Fruit fly (Drosophila melanogaster): ENCODE results near the gene Nnf1b.

The Nnf1b gene

DNA sequence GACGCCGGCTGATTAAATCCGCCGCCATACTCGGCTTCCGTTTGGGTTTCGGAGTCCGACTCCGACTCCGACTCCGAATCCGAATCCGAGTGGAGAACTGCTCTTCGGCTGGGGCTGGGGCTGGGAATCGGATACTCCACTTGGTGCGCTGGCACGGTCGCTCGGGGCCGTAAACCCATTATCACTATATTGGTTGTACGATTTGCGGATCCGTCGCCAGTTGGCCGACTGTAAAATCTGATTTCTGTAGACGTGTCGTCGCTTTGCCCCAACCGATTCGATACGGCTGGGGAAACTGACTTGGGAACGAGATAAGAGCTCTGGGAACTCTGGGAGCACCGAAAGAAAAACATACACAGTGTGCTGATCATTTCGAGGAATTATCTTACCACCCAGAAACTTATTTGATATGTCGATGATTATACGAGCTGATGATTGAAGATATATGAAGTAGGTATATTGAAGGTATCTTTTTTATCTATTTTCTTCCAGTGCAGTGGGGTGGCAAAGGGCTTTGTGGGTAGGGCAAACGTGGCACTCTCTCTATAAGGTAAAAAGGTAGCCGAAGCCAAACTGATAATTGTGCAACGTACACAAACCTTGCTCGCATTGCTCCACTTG lies 47.6 kb downstream of the Nnf1b start (continued):
- TF ChIP-seq HLH54F (GFP tag; optimal IDR thresholded peaks at IDR 0.05) (peak; percentile 27), wek (GFP tag; optimal IDR thresholded peaks at IDR 0.05) (no peak), Xrp1 (GFP tag; IDR thresholded peaks at IDR 0.05) (peak; percentile 64; the same call in 1 of the 2 replicates), lov (optimal IDR thresholded peaks at IDR 0.05) (no peak), lov (GFP tag; IDR thresholded peaks at IDR 0.05) (no peak), wdn (GFP tag; IDR thresholded peaks at IDR 0.05) (no peak), ash1 (GFP tag; optimal IDR thresholded peaks at IDR 0.05) (no peak), CG17359 (tag; optimal IDR thresholded peaks at IDR 0.05) (peak; percentile 67), E2f2 (GFP tag; IDR thresholded peaks at IDR 0.05) (peak; percentile 47; the same call in 1 of the 2 replicates), dmrt11E (tag; optimal IDR thresholded peaks at IDR 0.05) (peak; percentile 25), fd64A (GFP tag; optimal IDR thresholded peaks at IDR 0.05) (no peak), CG3163 (GFP tag; optimal IDR thresholded peaks at IDR 0.05) (no peak), scrt (GFP tag; optimal IDR thresholded peaks at IDR 0.05) (no peak), CG10147 (GFP tag; optimal IDR thresholded peaks at IDR 0.05) (no peak), ATbp (GFP tag; optimal IDR thresholded peaks at IDR 0.05) (peak; percentile 69), twi (tag; optimal IDR thresholded peaks at IDR 0.05) (peak; percentile 20), Bteb2 (GFP tag; optimal IDR thresholded peaks at IDR 0.05) (no peak), Dp (GFP tag; optimal IDR thresholded peaks at IDR 0.05) (no peak), CG9797 (GFP tag; optimal IDR thresholded peaks at IDR 0.05) (no peak), luna (GFP tag; optimal IDR thresholded peaks at IDR 0.05) (no peak), CG3726 (GFP tag; IDR thresholded peaks at IDR 0.05) (no peak), CG2120 (GFP tag; optimal IDR thresholded peaks at IDR 0.05) (peak; percentile 65), psq (GFP tag; optimal IDR thresholded peaks at IDR 0.05) (no peak), MESR4 (GFP tag; optimal IDR thresholded peaks at IDR 0.05) (no peak), jumu (GFP tag; optimal IDR thresholded peaks at IDR 0.05) (no peak), Hand (GFP tag; optimal IDR thresholded peaks at IDR 0.05) (no peak), CG2199 (GFP tag; IDR thresholded peaks at IDR 0.05) (no peak), gt (GFP tag; IDR thresholded peaks at IDR 0.05) (no peak), hth (optimal IDR thresholded peaks at IDR 0.05) (no peak), CG4854 (GFP tag; optimal IDR thresholded peaks at IDR 0.05) (no peak), CG9727 (GFP tag; optimal IDR thresholded peaks at IDR 0.05) (peak; percentile 29), disco-r (GFP tag; optimal IDR thresholded peaks at IDR 0.05) (peak; percentile 57), CG32532 (GFP tag; IDR thresholded peaks at IDR 0.05) (peak; percentile 13; the same call in 1 of the 2 replicates), CG11723 (GFP tag; optimal IDR thresholded peaks at IDR 0.05) (no peak), prd (optimal IDR thresholded peaks at IDR 0.05) (no peak), prd (GFP tag; IDR thresholded peaks at IDR 0.05) (peak; percentile 60; the same call in 2 of the 3 replicates), inv (GFP tag; IDR thresholded peaks at IDR 0.05; ENCODE audit: partially characterized antibody) (no peak), CG12299 (tag; optimal IDR thresholded peaks at IDR 0.05) (no peak), Doc3 (GFP tag; IDR thresholded peaks at IDR 0.05; ENCODE audit: partially characterized antibody) (no peak), CG14014 (GFP tag; IDR thresholded peaks at IDR 0.05) (peak; percentile 41; the same call in 1 of the 2 replicates), Sox102F (GFP tag; optimal IDR thresholded peaks at IDR 0.05) (peak; percentile 82), Hmr (GFP tag; optimal IDR thresholded peaks at IDR 0.05) (peak; percentile 56), CG34376 (GFP tag; optimal IDR thresholded peaks at IDR 0.05) (peak; percentile 7), Atf-2 (GFP tag; optimal IDR thresholded peaks at IDR 0.05) (peak; percentile 33), CG15479 (GFP tag; optimal IDR thresholded peaks at IDR 0.05) (no peak), z (GFP tag; IDR thresholded peaks at IDR 0.05) (no peak), Gug (GFP tag; IDR thresholded peaks at IDR 0.05) (peak; percentile 28; the same call in 2 of the 4 replicates), fu2 (GFP tag; optimal IDR thresholded peaks at IDR 0.05) (peak; percentile 16), Bgb (GFP tag; IDR thresholded peaks at IDR 0.05; ENCODE audit: partially characterized antibody) (no peak), ci (GFP tag; IDR thresholded peaks at IDR 0.05) (peak; percentile 93), ttk (GFP tag; IDR thresholded peaks at IDR 0.05) (peak; percentile 59)

All from whole organism, embryonic.